Worm (Caenorhabditis elegans): ENCODE data around the gene idpp-14.

idpp-14 gene

DNA sequence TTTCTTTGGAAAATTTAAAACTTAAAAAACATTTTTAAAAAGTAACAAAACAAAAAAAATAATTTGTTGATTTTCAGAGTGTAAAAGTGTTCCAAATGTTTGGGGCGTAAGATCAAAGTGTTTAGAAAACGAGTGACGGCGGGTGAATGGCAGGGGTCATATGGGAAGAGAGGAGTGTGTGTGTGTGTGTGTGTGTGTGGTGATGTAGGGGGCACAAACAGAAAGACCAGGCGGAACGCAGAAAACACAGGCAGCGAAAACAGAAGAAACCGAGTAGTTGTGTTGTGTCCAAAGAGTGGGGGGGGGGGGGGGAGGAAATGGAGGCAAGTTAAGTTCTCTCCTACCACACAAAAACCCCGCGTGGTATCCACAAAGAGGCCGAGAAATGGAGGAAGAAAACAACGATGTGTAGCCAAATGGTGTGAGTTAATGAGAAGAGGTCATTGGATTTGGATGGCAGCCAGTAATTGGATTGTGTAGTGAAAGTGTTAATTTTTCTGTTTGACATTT, 41.9 kb upstream of the idpp-14 start, which contains the start of gene B0395.3 (continued):
- no peak for TF ChIP-seq snpc-1.3 (tag; optimal IDR thresholded peaks at IDR 0.05; ENCODE audit: insufficient read depth)
- no peak for TF ChIP-seq mel-28 (tag; optimal IDR thresholded peaks at IDR 0.05; ENCODE audit: borderline replicate concordance)
- TF ChIP-seq hlh-12 (tag; optimal IDR thresholded peaks at IDR 0.05) = no peak
- peak; percentile 62; the same call in 1 of the 2 replicates for TF ChIP-seq pbrm-1 (GFP tag; IDR thresholded peaks at IDR 0.05)
- peak; percentile 4 for TF ChIP-seq B0261.1 (tag; optimal IDR thresholded peaks at IDR 0.05)
- no peak for TF ChIP-seq attf-6 (GFP tag; IDR thresholded peaks at IDR 0.05)
- no peak for TF ChIP-seq Y56A3A.18 (GFP tag; IDR thresholded peaks at IDR 0.05)
- no peak for TF ChIP-seq ztf-3 (GFP tag; optimal IDR thresholded peaks at IDR 0.05)
- no peak for TF ChIP-seq madf-6 (GFP tag; IDR thresholded peaks at IDR 0.05)
- no peak for TF ChIP-seq Y67H2A.10 (GFP tag; conservative IDR thresholded peaks at IDR 0.05)
- TF ChIP-seq F39B2.1 (GFP tag; IDR thresholded peaks at IDR 0.05) = no peak
- TF ChIP-seq ztf-6 (GFP tag; IDR thresholded peaks at IDR 0.05) = no peak
- no peak for TF ChIP-seq ccch-3 (GFP tag; optimal IDR thresholded peaks at IDR 0.05)
- 0 out of 2 replicates have a peak, but pooled peaks have one; percentile 30 for TF ChIP-seq B0336.3 (GFP tag; IDR thresholded peaks at IDR 0.05)
- no peak for TF ChIP-seq snpc-4 (GFP tag; optimal IDR thresholded peaks at IDR 0.05)
- peak in 2 of 4 experiments; percentile 4 to 6 for TF ChIP-seq snpc-4 (tag; optimal IDR thresholded peaks at IDR 0.05)
- TF ChIP-seq somi-1 (GFP tag; optimal IDR thresholded peaks at IDR 0.05) = no peak
- no peak for TF ChIP-seq ceh-100 (GFP tag; IDR thresholded peaks at IDR 0.05)
- no peak for TF ChIP-seq ztf-28 (GFP tag; IDR thresholded peaks at IDR 0.05)
- TF ChIP-seq dpl-1 (GFP tag; optimal IDR thresholded peaks at IDR 0.05) = no peak
- TF ChIP-seq rcor-1 (GFP tag; IDR thresholded peaks at IDR 0.05) = 0 out of 2 replicates have a peak, but pooled peaks have one; percentile 21
- no peak for TF ChIP-seq aptf-3 (GFP tag; IDR thresholded peaks at IDR 0.05)
- TF ChIP-seq bed-1 (GFP tag; IDR thresholded peaks at IDR 0.05) = no peak
- TF ChIP-seq F33H1.4 (GFP tag; IDR thresholded peaks at IDR 0.05) = no peak
- no peak for TF ChIP-seq F57C9.4 (tag; optimal IDR thresholded peaks at IDR 0.05)
- TF ChIP-seq dox-1 (GFP tag; IDR thresholded peaks at IDR 0.05) = peak; percentile 62
- TF ChIP-seq egl-18 (GFP tag; IDR thresholded peaks at IDR 0.05) = no peak
- no peak for TF ChIP-seq unc-130 (GFP tag; optimal IDR thresholded peaks at IDR 0.05)
- TF ChIP-seq tlf-1 (GFP tag; optimal IDR thresholded peaks at IDR 0.05) = no peak
- no peak for TF ChIP-seq Y79H2A.3 (GFP tag; conservative IDR thresholded peaks at IDR 0.05)
- TF ChIP-seq ztf-22 (GFP tag; optimal IDR thresholded peaks at IDR 0.05) = no peak
- no peak for TF ChIP-seq ceh-79 (tag; optimal IDR thresholded peaks at IDR 0.05)
- TF ChIP-seq tbp1 (GFP tag; optimal IDR thresholded peaks at IDR 0.05) = peak; percentile 31
- TF ChIP-seq K11D2.4 (GFP tag; IDR thresholded peaks at IDR 0.05) = no peak
- no peak for TF ChIP-seq snpc-3.4 (tag; optimal IDR thresholded peaks at IDR 0.05)
- TF ChIP-seq ekl-4 (GFP tag; IDR thresholded peaks at IDR 0.05) = peak; percentile 14; the same call in 1 of the 2 replicates
- peak; percentile 60 for TF ChIP-seq lin-26 (GFP tag; IDR thresholded peaks at IDR 0.05)
- TF ChIP-seq K12H6.12 (tag; optimal IDR thresholded peaks at IDR 0.05) = peak; percentile 73
- no peak for TF ChIP-seq B0019.2 (GFP tag; conservative IDR thresholded peaks at IDR 0.05)
- TF ChIP-seq hrde-1 (tag; optimal IDR thresholded peaks at IDR 0.05; ENCODE audit: borderline replicate concordance) = no peak
- TF ChIP-seq D2030.7 (GFP tag; IDR thresholded peaks at IDR 0.05) = no peak
- peak; percentile 64 for TF ChIP-seq zfh-2 (GFP tag; conservative IDR thresholded peaks at IDR 0.05)
- no peak for TF ChIP-seq cebp-2 (GFP tag; IDR thresholded peaks at IDR 0.05)
- TF ChIP-seq egrh-3 (GFP tag; IDR thresholded peaks at IDR 0.05) = peak; percentile 87
- TF ChIP-seq C06A6.2 (GFP tag; conservative IDR thresholded peaks at IDR 0.05) = no peak
- TF ChIP-seq rec-8 (tag; optimal IDR thresholded peaks at IDR 0.05) = no peak
- no peak for TF ChIP-seq mxl-1 (tag; optimal IDR thresholded peaks at IDR 0.05)
- no peak for TF ChIP-seq F37B4.10 (GFP tag; IDR thresholded peaks at IDR 0.05)
- TF ChIP-seq ets-4 (GFP tag; optimal IDR thresholded peaks at IDR 0.05) = no peak

Data from whole organism, young adult.